Worm (Caenorhabditis elegans) whole organism, L4 larva: Measurements from ENCODE around the gene F31F6.3.

Source experiments
- T26A8.4 ChIP-seq: fragments of 200-800 bp; sonication (Bioruptor generic); IDR thresholded peaks from 2 replicates; pipeline ENCODE4 v1.3.6; 2022; ENCODE audit warnings: missing genetic modification characterization, missing compliant biosample characterization
- nhr-237 ChIP-seq: sonication (generic microtip); optimal IDR thresholded peaks from 2 replicates; lab custom pipeline; 2017; ENCODE audit warnings: missing biosample characterization, missing genetic modification characterization
- nhr-76 ChIP-seq: fragments of 150-350 bp; optimal IDR thresholded peaks from 2 replicates; lab custom pipeline; 2014; ENCODE audit warnings: missing biosample characterization, missing genetic modification characterization
- unc-62 ChIP-seq, 3 experiments: fragments of 150-350 bp in 1 of 3; sonication (generic microtip); optimal IDR thresholded peaks in 2 of 3; peaks in 1 of 3; 1 replicate in 1 of 3; 2 replicates in 2 of 3; lab custom pipeline; 2014 to 2017; ENCODE audit warnings: missing biosample characterization in 3 of 3, missing genetic modification characterization in 3 of 3, missing genetic modification reagents in 3 of 3, missing genotype in 1 of 3

DNA sequence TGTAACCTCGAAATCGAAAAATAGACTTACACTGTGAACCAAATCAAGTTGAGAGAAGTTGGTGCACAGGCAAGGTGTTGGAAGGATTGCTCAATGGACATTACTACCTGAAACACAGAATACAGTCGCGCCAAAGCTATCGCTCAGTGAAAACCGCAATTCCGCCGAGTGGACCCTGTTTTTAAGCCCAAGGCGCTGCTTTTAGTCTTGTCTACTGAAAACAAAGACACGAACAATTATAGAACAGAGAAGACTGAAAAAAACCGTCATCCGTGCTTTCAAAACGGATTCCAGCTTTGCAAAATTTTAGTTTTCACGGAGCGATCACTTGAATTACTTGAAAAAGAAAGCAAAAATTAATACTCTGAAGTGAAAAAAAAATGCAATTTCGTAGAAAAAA lies 4.5 kb downstream of the F31F6.3 start, which contains the start of gene F31F6.1:
- no peak for TF ChIP-seq nhr-76 (tag; lab: Kevin White, UChicago)
- no peak for TF ChIP-seq nhr-237 (tag; lab: Kevin White, UChicago)
- no peak for TF ChIP-seq T26A8.4
- no peak for TF ChIP-seq unc-62 (GFP tag; optimal IDR thresholded peaks at IDR 0.05 in 1 of 2; lab: Kevin White, UChicago)
- TF ChIP-seq unc-62 (tag; optimal IDR thresholded peaks at IDR 0.05; lab: Kevin White, UChicago), result no peak
